Worm (Caenorhabditis elegans) whole organism, late embryonic: Measurements from ENCODE around the gene glct-6.
A peak's percentile ranks its signal among the peaks of the same experiment; 100 is the strongest.

Experiments used
- C38D4.7 ChIP-seq: fragments of 200-800 bp; sonication (Bioruptor generic); optimal IDR thresholded peaks from 2 replicates; lab custom pipeline; 2018; ENCODE audit warnings: mild to moderate bottlenecking, missing genetic modification characterization, moderate library complexity, missing compliant biosample characterization
- F13H6.1 ChIP-seq: sonication (generic microtip); optimal IDR thresholded peaks from 2 replicates; lab custom pipeline; 2016; ENCODE audit warnings: missing genetic modification characterization, missing compliant biosample characterization
- K02D7.2 ChIP-seq: sonication (generic microtip); optimal IDR thresholded peaks from 2 replicates; lab custom pipeline; 2017; ENCODE audit warnings: mild to moderate bottlenecking, missing genetic modification characterization, missing compliant biosample characterization
- K09A11.1 ChIP-seq: sonication (generic microtip); optimal IDR thresholded peaks from 2 replicates; lab custom pipeline; 2017; ENCODE audit warnings: antibody characterized with exemption, mild to moderate bottlenecking, missing genetic modification characterization, missing compliant biosample characterization; ENCODE audit not compliant: insufficient read depth
- Y22D7AL.16 ChIP-seq: sonication (generic microtip); optimal IDR thresholded peaks from 2 replicates; lab custom pipeline; 2016; ENCODE audit warnings: missing genetic modification characterization, missing compliant biosample characterization
- ahr-1 ChIP-seq: sonication (generic microtip); optimal IDR thresholded peaks from 2 replicates; lab custom pipeline; 2016; ENCODE audit warnings: missing genetic modification characterization, missing compliant biosample characterization
- ama-1 ChIP-seq: fragments of 150-350 bp; optimal IDR thresholded peaks from 2 replicates; lab custom pipeline; 2014
- ceh-14 ChIP-seq: sonication (generic microtip); optimal IDR thresholded peaks from 2 replicates; lab custom pipeline; 2016; ENCODE audit warnings: missing genotype, missing genetic modification characterization, missing compliant biosample characterization
- ceh-18 ChIP-seq: sonication (generic microtip); optimal IDR thresholded peaks from 2 replicates; lab custom pipeline; 2016; ENCODE audit warnings: missing genetic modification characterization, missing compliant biosample characterization
- ceh-19 ChIP-seq: fragments of 200-800 bp; sonication (Bioruptor generic); optimal IDR thresholded peaks from 2 replicates; lab custom pipeline; 2018; ENCODE audit warnings: mild to moderate bottlenecking, missing genetic modification characterization, missing compliant biosample characterization
- ceh-2 ChIP-seq: sonication (generic microtip); optimal IDR thresholded peaks from 2 replicates; lab custom pipeline; 2016; ENCODE audit warnings: missing genotype, missing genetic modification characterization, missing compliant biosample characterization
- ceh-24 ChIP-seq: sonication (generic microtip); optimal IDR thresholded peaks from 2 replicates; lab custom pipeline; 2016; ENCODE audit warnings: mild to moderate bottlenecking, missing genetic modification characterization, missing compliant biosample characterization
- ceh-31 ChIP-seq: sonication (generic microtip); optimal IDR thresholded peaks from 2 replicates; lab custom pipeline; 2016; ENCODE audit warnings: missing genetic modification characterization, missing compliant biosample characterization
- ceh-34 ChIP-seq: sonication (generic microtip); optimal IDR thresholded peaks from 2 replicates; lab custom pipeline; 2016; ENCODE audit warnings: mild to moderate bottlenecking, missing genetic modification characterization, missing compliant biosample characterization
- ceh-45 ChIP-seq: fragments of 200-800 bp; sonication (Bioruptor generic); IDR thresholded peaks from 2 replicates; pipeline ENCODE4 v1.3.6; 2022; ENCODE audit warnings: missing genetic modification reagents, missing genetic modification characterization, missing compliant biosample characterization
- ceh-48 ChIP-seq: sonication (generic microtip); optimal IDR thresholded peaks from 2 replicates; lab custom pipeline; 2016; ENCODE audit warnings: missing genetic modification characterization, inconsistent platforms, missing compliant biosample characterization
- ceh-6 ChIP-seq: fragments of 200-800 bp; sonication (Bioruptor generic); optimal IDR thresholded peaks from 2 replicates; lab custom pipeline; 2018; ENCODE audit warnings: mild to moderate bottlenecking, missing genetic modification characterization, missing compliant biosample characterization
- ceh-9 ChIP-seq: sonication (generic microtip); optimal IDR thresholded peaks from 2 replicates; lab custom pipeline; 2016; ENCODE audit warnings: mild to moderate bottlenecking, missing genetic modification characterization, inconsistent platforms, missing compliant biosample characterization
- dmd-4 ChIP-seq: sonication (generic microtip); optimal IDR thresholded peaks from 2 replicates; lab custom pipeline; 2016; ENCODE audit warnings: borderline replicate concordance, missing genetic modification characterization, missing compliant biosample characterization
- dve-1 ChIP-seq: sonication (generic microtip); optimal IDR thresholded peaks from 2 replicates; lab custom pipeline; 2017; ENCODE audit warnings: antibody characterized with exemption, mild to moderate bottlenecking, missing genetic modification characterization, missing compliant biosample characterization
- elt-2 ChIP-seq: sonication (generic microtip); optimal IDR thresholded peaks from 2 replicates; lab custom pipeline; 2016; ENCODE audit warnings: missing genetic modification reagents, missing genetic modification characterization, missing compliant biosample characterization
- elt-4 ChIP-seq: sonication (generic microtip); optimal IDR thresholded peaks from 2 replicates; lab custom pipeline; 2016; ENCODE audit warnings: missing genetic modification characterization, missing compliant biosample characterization
- ets-4 ChIP-seq: sonication (generic microtip); optimal IDR thresholded peaks from 2 replicates; lab custom pipeline; 2016; ENCODE audit warnings: missing genetic modification characterization, missing compliant biosample characterization
- eyg-1 ChIP-seq: sonication (generic microtip); optimal IDR thresholded peaks from 2 replicates; lab custom pipeline; 2016; ENCODE audit warnings: missing genotype, missing genetic modification characterization, missing compliant biosample characterization
- fkh-10 ChIP-seq: fragments of 150-350 bp; optimal IDR thresholded peaks from 2 replicates; lab custom pipeline; 2014; ENCODE audit warnings: missing biosample characterization, missing genetic modification reagents, missing genetic modification characterization
- gmeb-2 ChIP-seq: sonication (generic microtip); optimal IDR thresholded peaks from 2 replicates; lab custom pipeline; 2016; ENCODE audit warnings: missing genetic modification characterization, inconsistent platforms, missing compliant biosample characterization
- hlh-13 ChIP-seq: fragments of 200-800 bp; sonication (Bioruptor generic); optimal IDR thresholded peaks from 2 replicates; lab custom pipeline; 2018; ENCODE audit warnings: mild to moderate bottlenecking, missing genetic modification characterization, missing compliant biosample characterization
- hlh-30 ChIP-seq: sonication (generic microtip); optimal IDR thresholded peaks from 2 replicates; lab custom pipeline; 2017; ENCODE audit warnings: antibody characterized with exemption, missing genetic modification characterization, missing compliant biosample characterization; ENCODE audit not compliant: insufficient read depth
- hlh-6 ChIP-seq: sonication (generic microtip); optimal IDR thresholded peaks from 2 replicates; lab custom pipeline; 2016; ENCODE audit warnings: missing genotype, missing genetic modification characterization, missing compliant biosample characterization
- hlh-8 ChIP-seq: sonication (generic microtip); optimal IDR thresholded peaks from 2 replicates; lab custom pipeline; 2016; ENCODE audit warnings: missing genotype, missing genetic modification characterization, missing compliant biosample characterization
- lim-6 ChIP-seq: sonication (generic microtip); optimal IDR thresholded peaks from 2 replicates; lab custom pipeline; 2016; ENCODE audit warnings: missing genetic modification characterization, missing compliant biosample characterization
- lin-11 ChIP-seq: fragments of 200-800 bp; sonication (Bioruptor generic); optimal IDR thresholded peaks from 2 replicates; lab custom pipeline; 2018; ENCODE audit warnings: mild to moderate bottlenecking, missing genetic modification characterization, missing compliant biosample characterization
- mec-3 ChIP-seq: sonication (generic microtip); optimal IDR thresholded peaks from 2 replicates; lab custom pipeline; 2016; ENCODE audit warnings: borderline replicate concordance, missing genetic modification characterization, missing compliant biosample characterization
- nhr-11 ChIP-seq: fragments of 150-350 bp; optimal IDR thresholded peaks from 2 replicates; lab custom pipeline; 2014; ENCODE audit warnings: missing biosample characterization, missing genetic modification characterization
- nhr-232 ChIP-seq: sonication (generic microtip); optimal IDR thresholded peaks from 2 replicates; lab custom pipeline; 2016; ENCODE audit warnings: missing genetic modification characterization, missing compliant biosample characterization
- npax-4 ChIP-seq: sonication (generic microtip); optimal IDR thresholded peaks from 2 replicates; lab custom pipeline; 2016; ENCODE audit warnings: missing genetic modification characterization, missing compliant biosample characterization
- odd-2 ChIP-seq: sonication (generic microtip); optimal IDR thresholded peaks from 2 replicates; lab custom pipeline; 2017; ENCODE audit warnings: antibody characterized with exemption, mild to moderate bottlenecking, missing genetic modification characterization, missing compliant biosample characterization
- pag-3 ChIP-seq: sonication (generic microtip); optimal IDR thresholded peaks from 2 replicates; lab custom pipeline; 2016; ENCODE audit warnings: missing compliant biosample characterization, missing genetic modification characterization, borderline replicate concordance
- pat-9 ChIP-seq: fragments of 200-800 bp; sonication (Bioruptor generic); optimal IDR thresholded peaks from 2 replicates; lab custom pipeline; 2018; ENCODE audit warnings: mild to moderate bottlenecking, missing genetic modification characterization, moderate library complexity, missing compliant biosample characterization
- pax-1 ChIP-seq: fragments of 150-350 bp; optimal IDR thresholded peaks from 2 replicates; lab custom pipeline; 2014; ENCODE audit warnings: missing biosample characterization, missing genetic modification characterization
- pha-2 ChIP-seq: sonication (generic microtip); optimal IDR thresholded peaks from 2 replicates; lab custom pipeline; 2017; ENCODE audit warnings: mild to moderate bottlenecking, missing genetic modification characterization, missing compliant biosample characterization
- pha-4 ChIP-seq: fragments of 150-350 bp; optimal IDR thresholded peaks from 2 replicates; lab custom pipeline; 2018; ENCODE audit warnings: missing biosample characterization, missing genetic modification reagents, missing genetic modification characterization
- ref-2 ChIP-seq: sonication (generic microtip); optimal IDR thresholded peaks from 2 replicates; lab custom pipeline; 2016; ENCODE audit warnings: missing genetic modification characterization, missing compliant biosample characterization
- rnt-1 ChIP-seq: sonication (generic microtip); optimal IDR thresholded peaks from 2 replicates; lab custom pipeline; 2016; ENCODE audit warnings: missing genetic modification characterization, missing compliant biosample characterization
- sdc-2 ChIP-seq: sonication (generic microtip); optimal IDR thresholded peaks from 2 replicates; lab custom pipeline; 2016; ENCODE audit warnings: missing genotype, missing genetic modification characterization, missing compliant biosample characterization
- sox-2 ChIP-seq: fragments of 200-800 bp; sonication (Bioruptor generic); IDR thresholded peaks from 2 replicates; pipeline ENCODE4 v1.3.6; 2022; ENCODE audit warnings: missing genetic modification reagents, missing genetic modification characterization, missing compliant biosample characterization
- syd-9 ChIP-seq: sonication (generic microtip); optimal IDR thresholded peaks from 2 replicates; lab custom pipeline; 2016; ENCODE audit warnings: mild to moderate bottlenecking, missing genetic modification characterization, moderate library complexity, missing compliant biosample characterization
- tbx-7 ChIP-seq: sonication (generic microtip); optimal IDR thresholded peaks from 2 replicates; lab custom pipeline; 2016; ENCODE audit warnings: missing genotype, missing genetic modification characterization, missing compliant biosample characterization
- unc-3 ChIP-seq, 2 experiments: fragments of 200-800 bp in 1 of 2; sonication (Bioruptor generic) in 1 of 2; sonication (generic microtip) in 1 of 2; conservative IDR thresholded peaks in 1 of 2; optimal IDR thresholded peaks in 1 of 2; 2 replicates each; pipeline versions ENCODE4 v1.3.6 to Lab custom; 2016 to 2022; ENCODE audit warnings: missing compliant biosample characterization in 2 of 2, missing genetic modification characterization in 2 of 2, missing genetic modification reagents in 1 of 2
- unc-42 ChIP-seq: sonication (generic microtip); optimal IDR thresholded peaks from 2 replicates; lab custom pipeline; 2016; ENCODE audit warnings: missing genotype, missing genetic modification characterization, missing compliant biosample characterization
- unc-55 ChIP-seq: sonication (generic microtip); optimal IDR thresholded peaks from 2 replicates; lab custom pipeline; 2017; ENCODE audit warnings: missing biosample characterization, missing genetic modification reagents, missing genetic modification characterization
- zip-5 ChIP-seq: sonication (generic microtip); optimal IDR thresholded peaks from 2 replicates; lab custom pipeline; 2016; ENCODE audit warnings: missing genetic modification characterization, missing compliant biosample characterization
- ztf-16 ChIP-seq: sonication (generic microtip); optimal IDR thresholded peaks from 2 replicates; lab custom pipeline; 2017; ENCODE audit warnings: missing genetic modification characterization, missing compliant biosample characterization

glct-6 gene

DNA sequence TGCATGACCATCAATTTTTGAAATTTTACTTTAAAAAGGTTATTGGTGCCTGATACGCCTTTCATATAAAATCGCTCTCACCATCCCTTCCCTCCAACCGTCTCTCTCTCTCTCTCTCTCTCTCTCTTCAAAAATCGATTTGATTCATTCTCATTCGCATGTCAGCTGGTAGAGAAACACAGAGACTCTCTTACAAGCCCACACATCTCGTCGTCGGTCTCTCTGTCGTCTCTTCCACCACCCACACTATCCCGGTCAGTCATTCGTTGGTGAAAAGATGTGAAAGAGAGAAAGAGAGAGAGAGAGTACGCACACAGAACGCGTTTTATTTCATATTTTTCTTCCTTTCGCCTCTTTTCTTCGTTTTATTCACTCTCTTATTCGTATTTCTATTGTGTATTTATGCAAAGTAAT lies 41.6 kb upstream of the glct-6 start:
- peak; percentile 11 for TF ChIP-seq sdc-2 (tag; lab: Kevin White, UChicago)
- no peak for TF ChIP-seq eyg-1
- no peak for TF ChIP-seq ceh-6 (GFP tag; lab: Kevin White, UChicago)
- no peak for TF ChIP-seq nhr-232
- no peak for TF ChIP-seq C38D4.7 (GFP tag; lab: Kevin White, UChicago)
- TF ChIP-seq pha-4 = no peak
- no peak for TF ChIP-seq pag-3
- TF ChIP-seq dve-1 (tag; lab: Kevin White, UChicago) = peak; percentile 47
- no peak for TF ChIP-seq ama-1 (lab: Kevin White, UChicago)
- peak; percentile 42 for TF ChIP-seq ceh-2 (tag; lab: Kevin White, UChicago)
- TF ChIP-seq ceh-24 (tag; lab: Kevin White, UChicago) = no peak
- no peak for TF ChIP-seq elt-2
- TF ChIP-seq ahr-1 (tag; lab: Kevin White, UChicago) = no peak
- TF ChIP-seq ceh-18 (tag; lab: Kevin White, UChicago) = peak; percentile 78
- no peak for TF ChIP-seq zip-5
- no peak for TF ChIP-seq ets-4
- TF ChIP-seq ref-2 = peak; percentile 26
- TF ChIP-seq pha-2 (tag; lab: Kevin White, UChicago) = no peak
- TF ChIP-seq ceh-19 (GFP tag; lab: Kevin White, UChicago) = peak; percentile 32
- no peak for TF ChIP-seq ztf-16 (tag; lab: Kevin White, UChicago)
- no peak for TF ChIP-seq hlh-13
- TF ChIP-seq sox-2 (GFP tag; lab: Robert Waterston, UW) = no peak
- no peak for TF ChIP-seq Y22D7AL.16 (tag; lab: Kevin White, UChicago)
- TF ChIP-seq tbx-7 (tag; lab: Kevin White, UChicago) = no peak
- no peak for TF ChIP-seq lin-11
- no peak for TF ChIP-seq F13H6.1 (tag; lab: Kevin White, UChicago)
- TF ChIP-seq dmd-4 = no peak
- no peak for TF ChIP-seq hlh-6 (tag; lab: Kevin White, UChicago)
- TF ChIP-seq ceh-9 (tag; lab: Kevin White, UChicago) = no peak
- TF ChIP-seq hlh-8 = no peak
- TF ChIP-seq ceh-14 (tag; lab: Kevin White, UChicago) = no peak
- TF ChIP-seq pax-1 (tag; lab: Kevin White, UChicago) = peak; percentile 39
- peak; percentile 95 for TF ChIP-seq hlh-30 (tag; lab: Kevin White, UChicago)
- no peak for TF ChIP-seq ceh-45 (GFP tag; lab: Robert Waterston, UW)
- no peak for TF ChIP-seq npax-4 (tag; lab: Kevin White, UChicago)
- peak; percentile 48 for TF ChIP-seq ceh-34
- TF ChIP-seq ceh-48 (tag; lab: Kevin White, UChicago) = peak; percentile 87
- TF ChIP-seq fkh-10 (GFP tag; lab: Kevin White, UChicago) = no peak
- TF ChIP-seq unc-55 (GFP tag; lab: Kevin White, UChicago) = peak; percentile 95
- TF ChIP-seq ceh-31 (tag; lab: Kevin White, UChicago) = peak; percentile 72
- TF ChIP-seq mec-3 (tag; lab: Kevin White, UChicago) = no peak
- TF ChIP-seq K02D7.2 = no peak
- TF ChIP-seq pat-9 (tag; lab: Kevin White, UChicago) = no peak
- no peak for TF ChIP-seq gmeb-2 (tag; lab: Kevin White, UChicago)
- no peak for TF ChIP-seq unc-3 (GFP tag; conservative IDR thresholded peaks at IDR 0.05; lab: Robert Waterston, UW)
- TF ChIP-seq unc-3 (tag; optimal IDR thresholded peaks at IDR 0.05; lab: Kevin White, UChicago) = no peak
- TF ChIP-seq unc-42 = peak; percentile 60
- TF ChIP-seq rnt-1 = peak; percentile 14
- no peak for TF ChIP-seq lim-6 (tag; lab: Kevin White, UChicago)
- TF ChIP-seq nhr-11 (tag; lab: Kevin White, UChicago) = no peak
- no peak for TF ChIP-seq syd-9 (tag; lab: Kevin White, UChicago)
- no peak for TF ChIP-seq odd-2 (tag; lab: Kevin White, UChicago)
- TF ChIP-seq K09A11.1 (tag; lab: Kevin White, UChicago) = peak; percentile 52
- TF ChIP-seq elt-4 = no peak
